Worm (Caenorhabditis elegans) whole organism, L4/young adult: ENCODE measurements around the gene C47A10.12.

Experiments
- W03F9.2 ChIP-seq: fragments of 150-350 bp; optimal IDR thresholded peaks from 2 replicates; lab custom pipeline; 2014; ENCODE audit warnings: missing biosample characterization, missing genetic modification characterization
- dao-5 ChIP-seq: sonication (generic microtip); optimal IDR thresholded peaks from 2 replicates; lab custom pipeline; 2016; ENCODE audit warnings: missing genotype, missing genetic modification characterization, moderate library complexity, missing compliant biosample characterization
- him-1 ChIP-seq: sonication (generic microtip); optimal IDR thresholded peaks from 2 replicates; lab custom pipeline; 2016; ENCODE audit warnings: missing genotype, missing genetic modification reagents, missing genetic modification characterization, missing compliant biosample characterization

DNA sequence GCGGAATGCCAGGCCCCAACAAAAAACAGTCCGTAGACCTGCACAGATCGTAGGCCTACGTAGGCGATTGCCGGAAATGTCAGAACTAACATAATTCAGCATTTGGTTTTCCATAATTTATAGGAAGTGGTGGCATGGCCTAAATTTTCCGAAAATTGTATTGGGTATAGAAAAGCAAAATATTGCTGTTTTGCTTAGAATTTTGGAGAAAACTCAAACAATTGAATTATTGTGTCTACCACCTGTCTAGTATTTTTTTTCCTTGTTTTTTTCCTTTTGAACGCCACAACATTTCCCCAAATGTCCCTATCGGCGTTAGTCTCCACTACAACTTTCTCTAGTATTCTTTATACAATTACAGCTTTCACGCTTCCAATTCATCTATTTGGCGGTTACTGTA lies 10.5 kb upstream of the C47A10.12 start, which contains the start of gene srh-284:
- TF ChIP-seq dao-5, result no peak
- TF ChIP-seq W03F9.2 (tag; lab: Kevin White, UChicago), result no peak
- TF ChIP-seq him-1 (tag; lab: Kevin White, UChicago), result no peak
